Worm (Caenorhabditis elegans): ENCODE results near the gene wht-4.

DNA sequence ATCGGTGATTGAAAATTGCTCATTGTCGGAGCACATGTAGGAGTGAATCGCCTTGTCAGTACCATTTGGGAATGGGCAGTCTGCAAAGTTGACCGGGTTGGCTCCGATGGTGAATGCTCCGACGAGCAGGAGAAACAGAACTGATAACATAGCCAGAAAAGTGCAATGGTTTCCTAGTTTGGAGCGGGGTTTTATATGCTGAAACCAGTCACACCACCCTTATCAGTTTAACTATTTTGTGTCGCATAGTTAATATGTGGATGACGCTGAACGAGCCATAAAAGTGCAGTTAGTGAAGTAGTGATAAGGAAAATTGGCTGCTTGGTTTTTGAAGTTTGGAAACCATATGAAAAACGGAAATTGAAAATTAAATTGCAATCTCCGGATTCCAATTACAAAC is 32.9 kb upstream of the wht-4 start, which contains the start of gene C17F4.7:
- TF ChIP-seq nhr-237 (tag; optimal IDR thresholded peaks at IDR 0.05) (no peak), elt-1 (tag; optimal IDR thresholded peaks at IDR 0.05; ENCODE audit: borderline replicate concordance, insufficient read depth) (no peak), nhr-76 (tag; optimal IDR thresholded peaks at IDR 0.05) (no peak), flh-1 (GFP tag; optimal IDR thresholded peaks at IDR 0.05) (no peak), lin-13 (tag; optimal IDR thresholded peaks at IDR 0.05) (no peak)
